Worm (Caenorhabditis elegans) whole organism, L2 larva: ENCODE results near the gene skr-9.

Experiments used
- C34F6.9 ChIP-seq: fragments of 150-350 bp; optimal IDR thresholded peaks from 2 replicates; lab custom pipeline; 2014; ENCODE audit warnings: missing biosample characterization, missing genetic modification characterization
- R02D3.7 ChIP-seq: fragments of 150-350 bp; optimal IDR thresholded peaks from 2 replicates; lab custom pipeline; 2014; ENCODE audit warnings: missing biosample characterization, missing genetic modification characterization
- Y55F3AM.14 ChIP-seq: fragments of 200-800 bp; sonication (Bioruptor generic); optimal IDR thresholded peaks from 2 replicates; lab custom pipeline; 2018; ENCODE audit warnings: mild to moderate bottlenecking, missing genetic modification characterization, missing compliant biosample characterization
- alr-1 ChIP-seq: fragments of 150-350 bp; optimal IDR thresholded peaks from 2 replicates; lab custom pipeline; 2014; ENCODE audit warnings: missing biosample characterization, missing genetic modification characterization
- aly-2 ChIP-seq: fragments of 150-350 bp; optimal IDR thresholded peaks from 2 replicates; lab custom pipeline; 2014; ENCODE audit warnings: missing biosample characterization, missing genetic modification characterization
- ama-1 ChIP-seq: fragments of 150-350 bp; optimal IDR thresholded peaks from 2 replicates; lab custom pipeline; 2018; ENCODE audit warnings: inconsistent platforms
- blmp-1 ChIP-seq: sonication (generic microtip); optimal IDR thresholded peaks from 2 replicates; lab custom pipeline; 2017; ENCODE audit warnings: missing genetic modification characterization, mild to moderate bottlenecking, missing compliant biosample characterization, antibody characterized with exemption, moderate library complexity; ENCODE audit not compliant: insufficient read depth
- ceh-82 ChIP-seq: fragments of 150-350 bp; optimal IDR thresholded peaks from 2 replicates; lab custom pipeline; 2014; ENCODE audit warnings: missing biosample characterization, missing genetic modification characterization
- crh-2 ChIP-seq: sonication (generic microtip); optimal IDR thresholded peaks from 2 replicates; lab custom pipeline; 2017; ENCODE audit warnings: missing biosample characterization, missing genetic modification characterization
- egl-27 ChIP-seq: sonication (generic microtip); optimal IDR thresholded peaks from 3 replicates; lab custom pipeline; 2017; ENCODE audit warnings: missing biosample characterization, missing genetic modification reagents, missing genetic modification characterization
- elt-1 ChIP-seq: fragments of 150-350 bp; optimal IDR thresholded peaks from 2 replicates; lab custom pipeline; 2014; ENCODE audit warnings: missing biosample characterization, missing genetic modification characterization
- elt-3 ChIP-seq: sonication (generic microtip); optimal IDR thresholded peaks from 2 replicates; lab custom pipeline; 2017; ENCODE audit warnings: missing biosample characterization, missing genetic modification characterization
- fos-1 ChIP-seq: fragments of 150-350 bp; optimal IDR thresholded peaks from 2 replicates; lab custom pipeline; 2014; ENCODE audit warnings: missing biosample characterization, missing genetic modification characterization
- gmeb-1 ChIP-seq: fragments of 150-350 bp; optimal IDR thresholded peaks from 2 replicates; lab custom pipeline; 2014; ENCODE audit warnings: missing biosample characterization, missing genetic modification characterization
- lin-13 ChIP-seq: fragments of 150-350 bp; optimal IDR thresholded peaks from 2 replicates; lab custom pipeline; 2014; ENCODE audit warnings: missing biosample characterization, missing genetic modification reagents, missing genetic modification characterization
- lsy-2 ChIP-seq, 2 experiments: fragments of 150-350 bp in 1 of 2; sonication (generic microtip) in 1 of 2; optimal IDR thresholded peaks; 2 replicates each; lab custom pipeline; 2014 to 2017; ENCODE audit warnings: missing biosample characterization in 2 of 2, missing genetic modification characterization in 2 of 2
- mab-5 ChIP-seq: fragments of 150-350 bp; optimal IDR thresholded peaks from 2 replicates; lab custom pipeline; 2014; ENCODE audit warnings: missing biosample characterization, missing genetic modification characterization
- mdl-1 ChIP-seq, 2 experiments: fragments of 150-350 bp in 1 of 2; sonication (generic microtip) in 1 of 2; optimal IDR thresholded peaks; 2 replicates each; lab custom pipeline; 2017; ENCODE audit warnings: missing biosample characterization in 2 of 2, missing genetic modification characterization in 2 of 2
- nhr-10 ChIP-seq: sonication (generic microtip); optimal IDR thresholded peaks from 2 replicates; lab custom pipeline; 2017; ENCODE audit warnings: missing biosample characterization, missing genetic modification characterization
- nhr-11 ChIP-seq: fragments of 150-350 bp; optimal IDR thresholded peaks from 2 replicates; lab custom pipeline; 2014; ENCODE audit warnings: missing biosample characterization, missing genetic modification characterization
- nhr-129 ChIP-seq: fragments of 150-350 bp; optimal IDR thresholded peaks from 2 replicates; lab custom pipeline; 2014; ENCODE audit warnings: missing biosample characterization, missing genetic modification characterization
- nhr-23 ChIP-seq: fragments of 150-350 bp; optimal IDR thresholded peaks from 2 replicates; lab custom pipeline; 2014; ENCODE audit warnings: missing biosample characterization, missing genetic modification reagents, missing genetic modification characterization
- nhr-25 ChIP-seq: fragments of 150-350 bp; sonication (generic microtip); optimal IDR thresholded peaks from 3 replicates; lab custom pipeline; 2014; ENCODE audit warnings: missing biosample characterization, missing genetic modification characterization
- nhr-6 ChIP-seq: fragments of 150-350 bp; optimal IDR thresholded peaks from 2 replicates; lab custom pipeline; 2014; ENCODE audit warnings: missing biosample characterization, missing genetic modification characterization
- nhr-77 ChIP-seq: fragments of 150-350 bp; optimal IDR thresholded peaks from 2 replicates; lab custom pipeline; 2014; ENCODE audit warnings: missing biosample characterization, missing genetic modification characterization
- peb-1 ChIP-seq: fragments of 150-350 bp; optimal IDR thresholded peaks from 2 replicates; lab custom pipeline; 2014; ENCODE audit warnings: missing biosample characterization, missing genetic modification characterization
- sem-4 ChIP-seq: fragments of 150-350 bp; optimal IDR thresholded peaks from 2 replicates; lab custom pipeline; 2014; ENCODE audit warnings: missing biosample characterization, missing genetic modification reagents, missing genetic modification characterization
- skn-1 ChIP-seq: sonication (generic microtip); optimal IDR thresholded peaks from 2 replicates; lab custom pipeline; 2017; ENCODE audit warnings: missing biosample characterization, missing genetic modification characterization
- sma-3 ChIP-seq: sonication (generic microtip); optimal IDR thresholded peaks from 2 replicates; lab custom pipeline; 2016; ENCODE audit warnings: missing genetic modification reagents, missing genetic modification characterization, missing compliant biosample characterization
- sma-9 ChIP-seq, 2 experiments: fragments of 150-350 bp in 1 of 2; sonication (generic microtip) in 1 of 2; optimal IDR thresholded peaks; 2 replicates each; lab custom pipeline; 2014 to 2016; ENCODE audit warnings: missing genetic modification characterization in 2 of 2, mild to moderate bottlenecking in 1 of 2, missing biosample characterization in 1 of 2, missing compliant biosample characterization in 1 of 2, missing genetic modification reagents in 1 of 2, moderate library complexity in 1 of 2
- snpc-4 ChIP-seq: fragments of 150-350 bp; optimal IDR thresholded peaks from 2 replicates; lab custom pipeline; 2014; ENCODE audit warnings: missing biosample characterization, missing genetic modification characterization
- unc-55 ChIP-seq: fragments of 150-350 bp; sonication (generic microtip); optimal IDR thresholded peaks from 3 replicates; lab custom pipeline; 2014; ENCODE audit warnings: missing biosample characterization, missing genetic modification reagents, missing genetic modification characterization
- unc-62 ChIP-seq: fragments of 150-350 bp; optimal IDR thresholded peaks from 2 replicates; lab custom pipeline; 2014; ENCODE audit warnings: missing biosample characterization, missing genetic modification reagents, missing genetic modification characterization
- ztf-1 ChIP-seq: fragments of 200-800 bp; sonication (Bioruptor generic); conservative IDR thresholded peaks from 2 replicates; pipeline ENCODE4 v1.3.6; 2022; ENCODE audit warnings: missing genetic modification characterization, missing compliant biosample characterization
- ztf-11 ChIP-seq: sonication (generic microtip); optimal IDR thresholded peaks from 2 replicates; lab custom pipeline; 2017; ENCODE audit warnings: missing biosample characterization, missing genetic modification characterization

Gene skr-9

DNA sequence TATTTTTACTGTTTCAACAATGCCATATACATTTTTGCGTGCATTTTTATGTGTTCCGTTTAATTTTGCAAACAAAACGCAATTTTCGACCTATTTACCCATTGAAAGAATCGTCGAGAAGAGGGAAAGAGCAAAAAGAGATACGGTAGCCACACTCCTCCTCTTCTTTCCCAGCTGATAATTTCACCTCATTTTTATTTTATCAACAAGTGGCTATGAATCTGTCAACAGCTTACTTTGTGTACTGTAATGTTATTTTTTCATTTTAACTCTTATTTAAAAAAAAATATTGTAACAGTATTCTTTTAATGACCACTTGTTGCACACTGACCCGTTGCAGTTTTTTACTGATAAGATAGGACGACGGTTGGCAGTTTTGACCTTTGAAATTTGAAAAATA is 11.6 kb downstream of the skr-9 start:
- TF ChIP-seq ztf-11 (tag; lab: Kevin White, UChicago) (no peak), lin-13 (no peak), lsy-2 (tag; optimal IDR thresholded peaks at IDR 0.05; lab: Kevin White, UChicago) (no peak), ama-1 (lab: Kevin White, UChicago) (no peak), alr-1 (no peak), nhr-25 (no peak), R02D3.7 (tag; lab: Kevin White, UChicago) (no peak), nhr-129 (tag; lab: Kevin White, UChicago) (no peak), unc-62 (no peak), elt-3 (no peak), sem-4 (no peak), C34F6.9 (tag; lab: Kevin White, UChicago) (no peak), unc-55 (GFP tag; lab: Kevin White, UChicago) (no peak)

DNA sequence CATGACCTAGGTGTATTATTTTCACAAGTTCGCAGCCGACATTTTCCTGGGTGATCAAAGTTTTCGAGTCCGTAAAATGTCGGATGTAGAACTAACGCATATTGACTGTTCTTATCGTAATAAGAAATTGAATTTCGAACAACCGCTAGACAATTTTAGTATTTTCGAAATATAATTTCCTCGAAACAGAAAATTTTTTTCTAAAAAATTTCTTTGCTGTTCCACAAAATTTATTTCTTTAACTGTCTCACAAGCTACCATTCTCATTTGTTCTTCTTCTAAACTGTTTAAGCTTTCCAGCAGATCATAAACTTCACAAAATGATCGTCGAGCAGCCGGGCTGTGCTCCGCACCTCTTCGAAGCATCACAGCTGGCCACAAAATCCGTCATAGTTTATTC is 12.8 kb downstream of the skr-9 start, which contains the start of gene C52D10.3:
Gene C52D10.3, plus strand, starts transcription at position 301 of the 400 bp plus-strand sequence.
- no peak for TF ChIP-seq ztf-1 (GFP tag; lab: Robert Waterston, UW)
- no peak for TF ChIP-seq sem-4
- no peak for TF ChIP-seq skn-1 (tag; lab: Kevin White, UChicago)
- TF ChIP-seq elt-1 (tag; lab: Kevin White, UChicago), result no peak
- no peak for TF ChIP-seq R02D3.7 (tag; lab: Kevin White, UChicago)
- TF ChIP-seq sma-9 (GFP tag; optimal IDR thresholded peaks at IDR 0.05; lab: Kevin White, UChicago), result no peak
- TF ChIP-seq sma-9 (tag; optimal IDR thresholded peaks at IDR 0.05; lab: Kevin White, UChicago), result no peak
- TF ChIP-seq, all 48 proteins: peak for 0

DNA sequence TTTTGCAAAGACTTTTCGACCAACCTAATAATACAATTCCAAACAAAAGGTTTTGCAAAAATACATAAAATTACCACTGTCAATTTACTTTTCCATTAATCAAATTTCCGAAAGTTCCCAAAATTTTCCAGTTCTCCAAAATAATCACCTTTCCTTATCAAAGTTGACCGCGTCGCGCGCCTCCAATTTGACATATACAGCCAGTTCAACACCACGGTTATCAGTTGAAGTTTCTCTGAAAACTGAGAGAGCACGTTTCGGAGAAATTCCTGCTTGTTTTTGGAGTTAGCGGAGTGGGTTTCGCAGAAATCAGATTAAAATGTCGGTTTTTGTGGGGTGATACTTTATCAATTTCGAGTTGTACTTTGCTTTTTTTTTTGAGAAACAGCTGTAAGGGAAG is 15.7 kb downstream of the skr-9 start:
- TF ChIP-seq fos-1 (peak; percentile 35), nhr-23 (no peak)
- TF ChIP-seq, all 48 proteins: peak for 1

DNA sequence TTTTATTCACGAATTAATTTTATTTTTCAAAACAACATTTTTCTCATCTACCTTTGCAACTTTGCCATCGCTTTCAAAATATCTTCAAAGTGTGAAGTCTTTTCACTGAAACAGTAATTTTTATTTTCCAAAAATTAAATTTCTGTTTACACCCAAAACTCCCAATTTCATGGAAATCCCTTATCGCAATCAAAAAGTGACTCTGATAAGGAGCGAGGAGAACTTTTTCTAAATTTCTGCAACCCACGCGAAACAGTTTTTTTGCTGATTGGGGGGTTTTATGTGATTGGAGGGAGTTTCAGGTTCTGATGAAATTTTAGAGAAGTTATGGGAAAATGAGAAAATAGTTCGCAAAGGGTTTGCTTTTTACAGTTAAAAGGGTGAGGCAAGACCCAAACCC is 16.2 kb downstream of the skr-9 start:
- peak; percentile 18 for TF ChIP-seq fos-1
- TF ChIP-seq sem-4, result no peak
- TF ChIP-seq elt-1 (tag; lab: Kevin White, UChicago), result no peak
- TF ChIP-seq nhr-23, result no peak
- no peak for TF ChIP-seq gmeb-1 (tag; lab: Kevin White, UChicago)
- no peak for TF ChIP-seq Y55F3AM.14
- TF ChIP-seq, all 48 proteins: peak for 1

DNA sequence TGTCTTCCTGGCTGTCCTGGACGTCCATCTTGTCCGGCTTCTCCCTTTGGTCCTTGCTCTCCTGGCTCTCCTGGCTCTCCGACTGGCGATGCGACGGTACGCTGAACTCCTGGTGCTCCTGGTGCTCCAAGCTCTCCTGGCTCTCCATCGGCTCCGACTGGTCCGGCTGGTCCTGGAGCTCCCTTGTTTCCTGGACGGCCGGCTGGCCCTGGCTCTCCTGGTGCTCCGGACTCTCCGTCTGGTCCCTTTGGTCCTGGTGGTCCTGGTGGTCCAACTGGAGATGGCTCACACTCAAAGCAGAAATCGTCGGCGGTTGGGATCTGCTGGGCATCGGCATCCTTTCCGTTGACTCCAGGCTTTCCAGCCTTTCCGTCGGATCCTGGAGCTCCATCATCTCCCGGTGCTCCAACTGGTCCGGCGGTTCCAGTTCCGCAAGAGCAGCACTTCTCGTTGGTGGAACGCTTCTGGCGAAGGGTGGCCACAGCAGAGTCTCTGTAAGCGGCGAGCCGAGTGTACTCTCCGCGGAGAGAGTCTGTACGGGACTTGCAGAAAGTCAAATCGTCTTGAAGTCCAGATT is 19.7 kb downstream of the skr-9 start:
- TF ChIP-seq elt-1 (tag; lab: Kevin White, UChicago) (no peak), nhr-6 (tag; lab: Kevin White, UChicago) (no peak), sma-3 (no peak), ama-1 (lab: Kevin White, UChicago) (no peak), lin-13 (no peak), crh-2 (tag; lab: Kevin White, UChicago) (no peak), mdl-1 (tag; optimal IDR thresholded peaks at IDR 0.05; lab: Kevin White, UChicago) (no peak), egl-27 (tag; lab: Kevin White, UChicago) (no peak), ztf-1 (GFP tag; lab: Robert Waterston, UW) (no peak), peb-1 (tag; lab: Kevin White, UChicago) (no peak), ztf-11 (tag; lab: Kevin White, UChicago) (no peak), ceh-82 (tag; lab: Kevin White, UChicago) (no peak)
- TF ChIP-seq, all 48 proteins: peak for 0

DNA sequence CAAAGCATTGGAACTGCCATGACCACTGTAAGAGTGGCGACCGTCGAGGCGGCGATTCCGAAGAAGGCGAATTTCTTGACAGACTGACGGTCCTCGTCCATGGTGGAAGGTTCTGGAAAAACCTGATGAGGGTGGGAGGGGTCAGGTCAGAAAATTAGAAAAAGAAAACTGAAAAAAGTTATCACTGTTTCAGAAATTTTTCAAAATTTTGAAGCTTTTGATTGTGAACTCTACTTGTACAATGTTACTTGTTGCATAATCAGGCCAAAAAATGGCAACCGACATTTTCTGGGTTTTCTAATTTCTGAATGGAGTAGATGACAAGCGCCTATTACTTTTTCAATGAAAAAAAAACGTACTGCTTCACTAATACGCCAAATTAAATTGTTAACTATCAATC is 20.3 kb downstream of the skr-9 start, which contains the start of gene col-138:
Gene col-138, minus strand, starts transcription at position 101 of the 400 bp plus-strand sequence.
- TF ChIP-seq nhr-6 (tag; lab: Kevin White, UChicago) (no peak), sma-3 (no peak), nhr-77 (no peak), aly-2 (tag; lab: Kevin White, UChicago) (no peak), ama-1 (lab: Kevin White, UChicago) (no peak), ztf-1 (GFP tag; lab: Robert Waterston, UW) (no peak), mab-5 (no peak), blmp-1 (tag; lab: Kevin White, UChicago) (no peak), nhr-11 (tag; lab: Kevin White, UChicago) (no peak), sem-4 (no peak), fos-1 (no peak), nhr-10 (tag; lab: Kevin White, UChicago) (no peak), nhr-23 (no peak), ceh-82 (tag; lab: Kevin White, UChicago) (no peak), snpc-4 (no peak), unc-62 (no peak)
